Fruit fly (Drosophila melanogaster) whole organism, adult: ENCODE measurements around the gene Or82a.

Source experiments
- CG5204 ChIP-seq: fragments of 200-800 bp; sonication (Bioruptor generic); optimal IDR thresholded peaks from 2 replicates; lab custom pipeline; 2016; ENCODE audit warnings: missing biosample characterization, missing genetic modification characterization
- toe ChIP-seq: fragments of 200-800 bp; sonication (Bioruptor generic); optimal IDR thresholded peaks from 2 replicates; lab custom pipeline; 2016; ENCODE audit warnings: missing biosample characterization, missing genetic modification characterization

- no peak for TF ChIP-seq toe (GFP tag; lab: Kevin White, UChicago)
- TF ChIP-seq CG5204 (GFP tag; lab: Kevin White, UChicago): no peak
Measured at dm6 chr3R:4252943-4253342, 3.8 kb upstream of the Or82a start, which contains the start of gene CG14644.
